Fruit fly (Drosophila melanogaster) S2 (cell line): ENCODE measurements around the gene CG3581.

Experiments
- CG8478 ChIP-seq: fragments of >200 bp; optimal IDR thresholded peaks from 2 replicates; lab custom pipeline; 2018
- CTCF ChIP-seq, 2 experiments: fragments of >200 bp; optimal IDR thresholded peaks; 2 replicates each; lab custom pipeline; 2018

DNA sequence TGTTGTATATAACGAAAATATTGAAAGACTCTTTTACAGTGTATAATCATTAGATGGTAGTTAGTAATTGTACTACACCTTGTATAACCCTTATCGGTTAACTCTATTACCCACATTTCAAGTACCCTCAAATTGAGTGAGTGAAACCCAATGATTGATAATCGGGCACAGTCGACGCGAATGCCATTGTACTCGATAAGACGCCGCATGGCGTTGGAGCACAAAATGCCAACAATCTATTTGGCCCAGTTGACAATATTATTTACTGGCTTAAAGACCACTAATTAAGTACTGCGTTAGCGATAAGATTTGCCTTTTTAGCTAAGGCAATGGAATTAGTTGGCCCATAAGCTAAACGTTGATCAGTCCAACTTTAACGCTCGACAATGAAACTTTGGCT lies 13.0 kb upstream of the CG3581 start, which contains the start of gene CG3734:
- TF ChIP-seq CTCF (optimal IDR thresholded peaks at IDR 0.05; lab: Kevin White, UChicago) (no peak), CG8478 (no peak)
